Fruit fly (Drosophila melanogaster) whole organism, adult: Measurements from ENCODE around the gene GstD5.

Experiments used
- CG11617 ChIP-seq: fragments of 200-800 bp; sonication (Bioruptor generic); optimal IDR thresholded peaks from 2 replicates; lab custom pipeline; 2017; ENCODE audit warnings: mild to moderate bottlenecking, missing biosample characterization, missing genetic modification reagents, missing genetic modification characterization
- CG12768 ChIP-seq: fragments of 200-800 bp; sonication (Bioruptor generic); optimal IDR thresholded peaks from 2 replicates; lab custom pipeline; 2017; ENCODE audit warnings: missing biosample characterization, missing genetic modification characterization, mild to moderate bottlenecking, moderate library complexity, missing genetic modification reagents
- CG33017 ChIP-seq: fragments of 200-800 bp; sonication (Bioruptor generic); optimal IDR thresholded peaks from 2 replicates; lab custom pipeline; 2018; ENCODE audit warnings: missing biosample characterization, mild to moderate bottlenecking, missing genetic modification characterization, moderate library complexity
- Crg-1 ChIP-seq: fragments of 200-800 bp; sonication (Bioruptor generic); optimal IDR thresholded peaks from 2 replicates; lab custom pipeline; 2016; ENCODE audit warnings: missing biosample characterization, missing genetic modification characterization
- Mnt ChIP-seq: fragments of 200-800 bp; sonication (Bioruptor generic); optimal IDR thresholded peaks from 2 replicates; lab custom pipeline; 2016; ENCODE audit warnings: missing biosample characterization, mild to moderate bottlenecking, missing genetic modification characterization
- kay ChIP-seq: fragments of 200-800 bp; sonication (Bioruptor generic); peaks from one replicate; lab custom pipeline; 2016; ENCODE audit warnings: missing biosample characterization, missing genetic modification characterization, borderline replicate concordance
- tj ChIP-seq: fragments of 200-800 bp; sonication (Bioruptor generic); optimal IDR thresholded peaks from 3 replicates; lab custom pipeline; 2017; ENCODE audit warnings: missing biosample characterization, mild to moderate bottlenecking, missing genetic modification characterization, moderate library complexity

dm6 chr3R:12352003-12352402 is 23.5 kb upstream of the GstD5 start, which contains the start of gene CG10041:
- TF ChIP-seq tj (GFP tag; lab: Kevin White, UChicago) (no peak), Crg-1 (GFP tag; lab: Kevin White, UChicago) (no peak), CG12768 (GFP tag; lab: Kevin White, UChicago) (no peak), CG33017 (tag; lab: Kevin White, UChicago) (no peak), Mnt (GFP tag; lab: Kevin White, UChicago) (no peak), kay (no peak), CG11617 (GFP tag; lab: Kevin White, UChicago) (no peak)
